Worm (Caenorhabditis elegans): ENCODE measurements around the gene F23B12.7.

DNA sequence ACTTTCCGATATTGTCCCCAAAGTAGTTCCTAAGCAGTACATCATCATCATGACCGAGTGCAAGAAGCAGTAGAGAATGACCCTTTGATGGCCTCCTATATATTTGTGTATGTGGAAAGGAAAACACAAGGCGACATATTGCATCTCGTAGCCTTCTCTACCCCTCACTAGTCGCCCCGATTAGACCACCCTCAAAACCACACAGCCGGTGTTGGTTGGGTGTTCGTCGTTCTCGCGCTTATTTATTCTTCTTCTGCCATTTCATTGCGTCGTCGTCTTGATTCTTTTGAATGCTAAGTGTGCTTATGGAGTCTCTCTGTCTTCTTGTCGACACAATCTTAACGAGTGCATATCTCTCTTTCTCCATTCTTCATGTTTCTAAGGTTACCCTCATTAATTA, 48.7 kb downstream of the F23B12.7 start:
- TF ChIP-seq W03F9.2 (tag; optimal IDR thresholded peaks at IDR 0.05) (no peak), him-1 (tag; optimal IDR thresholded peaks at IDR 0.05) (no peak), dao-5 (tag; optimal IDR thresholded peaks at IDR 0.05) (no peak)
